Worm (Caenorhabditis elegans) whole organism, midembryonic: ENCODE measurements around the gene F15A4.2.
A peak's percentile ranks its signal among the peaks of the same experiment; 100 is the strongest.

ENCODE experiments used
- T22C8.4 ChIP-seq: fragments of 200-800 bp; sonication (Bioruptor generic); IDR thresholded peaks from 2 replicates; pipeline ENCODE4 v1.3.6; 2022; ENCODE audit warnings: missing genetic modification characterization, missing compliant biosample characterization
- cog-1 ChIP-seq: sonication (generic microtip); optimal IDR thresholded peaks from 2 replicates; lab custom pipeline; 2016; ENCODE audit warnings: missing genetic modification characterization, missing compliant biosample characterization
- flt-1 ChIP-seq: fragments of 200-800 bp; sonication (Bioruptor generic); IDR thresholded peaks from 2 replicates; pipeline ENCODE4 v1.3.6; 2022; ENCODE audit warnings: missing genetic modification characterization, missing compliant biosample characterization
- klf-2 ChIP-seq: fragments of 200-800 bp; sonication (Bioruptor generic); conservative IDR thresholded peaks from 2 replicates; pipeline ENCODE4 v1.3.6; 2022; ENCODE audit warnings: missing genetic modification reagents, missing genetic modification characterization, missing compliant biosample characterization
- med-1 ChIP-seq: sonication (generic microtip); optimal IDR thresholded peaks from 2 replicates; lab custom pipeline; 2017; ENCODE audit warnings: missing genetic modification characterization, mild to moderate bottlenecking, missing compliant biosample characterization, antibody characterized with exemption, missing genetic modification reagents; ENCODE audit not compliant: insufficient read depth
- ref-1 ChIP-seq: fragments of 200-800 bp; sonication (Bioruptor generic); conservative IDR thresholded peaks from 2 replicates; pipeline ENCODE4 v1.3.6; 2022; ENCODE audit warnings: missing genetic modification reagents, missing genetic modification characterization, missing compliant biosample characterization
- tab-1 ChIP-seq: fragments of 200-800 bp; sonication (Bioruptor generic); IDR thresholded peaks from 2 replicates; pipeline ENCODE4 v1.3.6; 2022; ENCODE audit warnings: missing genetic modification characterization, missing compliant biosample characterization
- ztf-23 ChIP-seq: fragments of 200-800 bp; sonication (Bioruptor generic); IDR thresholded peaks from 2 replicates; pipeline ENCODE4 v1.3.6; 2022; ENCODE audit warnings: missing genetic modification reagents, missing genetic modification characterization, missing compliant biosample characterization
- ztf-29 ChIP-seq: fragments of 200-800 bp; sonication (Bioruptor generic); IDR thresholded peaks from 2 replicates; pipeline ENCODE4 v1.3.6; 2022; ENCODE audit warnings: missing genetic modification reagents, missing genetic modification characterization, missing compliant biosample characterization

Gene F15A4.2

DNA sequence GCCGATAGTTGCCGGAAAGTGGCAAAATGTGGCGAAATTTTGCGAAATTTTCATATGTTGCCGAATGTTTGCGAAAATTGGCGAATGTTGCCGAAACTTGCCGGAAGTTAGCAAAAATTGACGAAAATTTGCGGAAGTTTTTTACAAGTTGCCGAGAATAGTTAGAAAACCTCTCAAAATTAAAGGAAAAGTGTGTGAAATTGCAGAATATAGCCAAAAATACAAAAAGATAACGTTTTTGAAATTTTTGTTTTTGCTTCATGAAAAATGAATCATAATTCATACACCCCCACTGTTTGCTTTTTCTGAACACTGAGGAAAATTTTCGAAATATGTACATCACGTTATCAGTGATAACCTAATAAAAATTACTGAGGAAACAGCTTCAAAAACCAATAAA, 19.3 kb downstream of the F15A4.2 start:
- TF ChIP-seq cog-1 (tag; lab: Kevin White, UChicago) (no peak), T22C8.4 (no peak), ztf-23 (GFP tag; lab: Robert Waterston, UW) (no peak), flt-1 (GFP tag; lab: Robert Waterston, UW) (no peak)

DNA sequence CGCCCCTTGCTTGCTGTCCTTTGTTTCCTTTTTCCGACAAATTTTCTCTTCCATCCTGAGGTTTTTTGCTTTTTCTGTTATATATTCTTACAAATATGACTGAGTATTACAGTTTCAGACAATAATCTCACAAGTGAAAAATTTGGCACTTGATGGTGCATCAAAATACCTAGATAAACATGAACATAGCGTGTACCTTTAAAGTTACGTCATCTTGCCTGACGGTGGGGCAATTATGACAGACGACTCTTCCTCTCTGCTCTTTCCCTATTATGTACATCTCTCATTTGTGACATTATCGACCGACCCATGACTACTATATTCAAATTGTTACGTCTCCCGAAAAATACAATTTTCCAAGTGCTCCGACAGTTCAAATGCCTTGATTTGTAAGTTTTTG, 20.3 kb downstream of the F15A4.2 start, which contains the start of gene fbxb-102:
TSS of gene fbxb-102 (plus strand) at position 301 of the 400 bp plus-strand sequence.
- no peak for TF ChIP-seq klf-2 (GFP tag; lab: Robert Waterston, UW)
- no peak for TF ChIP-seq ztf-29 (GFP tag; lab: Robert Waterston, UW)
- no peak for TF ChIP-seq ztf-23 (GFP tag; lab: Robert Waterston, UW)

ce11 chrII:12485060-12485459, 22.7 kb downstream of the F15A4.2 start, which contains the start of gene F15A4.10:
Gene F15A4.10, minus strand, starts transcription at chrII:12485160.
- TF ChIP-seq ztf-23 (GFP tag; lab: Robert Waterston, UW): no peak
- no peak for TF ChIP-seq ztf-29 (GFP tag; lab: Robert Waterston, UW)
- TF ChIP-seq med-1 (GFP tag; lab: Kevin White, UChicago): no peak
- TF ChIP-seq ref-1 (GFP tag; lab: Robert Waterston, UW): no peak
- no peak for TF ChIP-seq flt-1 (GFP tag; lab: Robert Waterston, UW)
- no peak for TF ChIP-seq T22C8.4
- TF ChIP-seq klf-2 (GFP tag; lab: Robert Waterston, UW): no peak
- TF ChIP-seq cog-1 (tag; lab: Kevin White, UChicago): no peak
- no peak for TF ChIP-seq tab-1 (GFP tag; lab: Robert Waterston, UW)

- no peak for TF ChIP-seq ztf-23 (GFP tag; lab: Robert Waterston, UW)
Measured at ce11 chrII:12488810-12489209, 26.5 kb downstream of the F15A4.2 start.

DNA sequence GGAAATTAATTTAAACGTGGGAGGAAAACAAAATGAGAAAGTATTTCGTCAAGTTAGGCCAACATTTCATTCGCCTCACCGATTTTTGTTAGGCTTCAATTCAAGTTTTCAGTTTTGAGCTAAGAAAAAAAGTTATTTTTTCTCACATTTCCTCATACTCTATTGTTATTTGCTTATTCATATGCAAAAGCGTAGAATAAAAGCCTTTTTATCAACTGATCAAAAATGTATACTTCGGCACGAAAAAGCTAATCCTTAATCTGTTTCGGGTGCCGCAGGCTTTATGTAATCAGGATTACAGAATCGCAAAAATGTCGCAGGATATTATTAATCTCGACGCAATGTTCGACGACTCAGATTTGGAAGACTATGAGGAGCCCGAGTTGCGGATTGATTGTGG, 27.6 kb downstream of the F15A4.2 start, which contains the start of gene T21B4.15:
TSS of gene T21B4.15 (plus strand) at position 301 of the 400 bp plus-strand sequence.
- no peak for TF ChIP-seq med-1 (GFP tag; lab: Kevin White, UChicago)
- TF ChIP-seq cog-1 (tag; lab: Kevin White, UChicago): no peak
- no peak for TF ChIP-seq klf-2 (GFP tag; lab: Robert Waterston, UW)
- no peak for TF ChIP-seq T22C8.4
- no peak for TF ChIP-seq ref-1 (GFP tag; lab: Robert Waterston, UW)
- TF ChIP-seq ztf-29 (GFP tag; lab: Robert Waterston, UW): no peak
- no peak for TF ChIP-seq ztf-23 (GFP tag; lab: Robert Waterston, UW)
- no peak for TF ChIP-seq flt-1 (GFP tag; lab: Robert Waterston, UW)
- no peak for TF ChIP-seq tab-1 (GFP tag; lab: Robert Waterston, UW)

DNA sequence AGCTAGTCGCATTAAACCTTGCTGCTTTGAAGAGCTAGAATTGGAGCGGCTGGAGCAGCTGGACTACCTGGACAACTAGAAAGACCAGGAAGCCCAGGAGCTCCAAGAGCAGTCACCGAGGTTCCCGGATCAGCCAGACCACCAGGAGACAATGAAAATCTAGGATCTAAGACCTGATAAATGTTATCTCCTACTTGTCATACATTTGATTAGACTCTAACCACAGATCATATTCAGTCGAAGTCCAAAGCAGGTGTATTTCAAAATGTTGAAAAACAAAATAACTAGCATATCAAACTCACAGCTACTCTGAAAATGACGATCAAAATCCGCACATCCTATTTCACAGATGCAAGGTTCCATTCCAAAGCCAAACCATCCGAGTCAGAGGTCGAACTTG, 29.6 kb downstream of the F15A4.2 start, which contains the start of gene srz-6:
TSS of gene srz-6 (plus strand) at position 301 of the 400 bp plus-strand sequence.
- TF ChIP-seq klf-2 (GFP tag; lab: Robert Waterston, UW) (no peak), tab-1 (GFP tag; lab: Robert Waterston, UW) (no peak), T22C8.4 (no peak), flt-1 (GFP tag; lab: Robert Waterston, UW) (no peak), ztf-23 (GFP tag; lab: Robert Waterston, UW) (no peak), med-1 (GFP tag; lab: Kevin White, UChicago) (no peak), ztf-29 (GFP tag; lab: Robert Waterston, UW) (no peak), ref-1 (GFP tag; lab: Robert Waterston, UW) (no peak), cog-1 (tag; lab: Kevin White, UChicago) (no peak)

DNA sequence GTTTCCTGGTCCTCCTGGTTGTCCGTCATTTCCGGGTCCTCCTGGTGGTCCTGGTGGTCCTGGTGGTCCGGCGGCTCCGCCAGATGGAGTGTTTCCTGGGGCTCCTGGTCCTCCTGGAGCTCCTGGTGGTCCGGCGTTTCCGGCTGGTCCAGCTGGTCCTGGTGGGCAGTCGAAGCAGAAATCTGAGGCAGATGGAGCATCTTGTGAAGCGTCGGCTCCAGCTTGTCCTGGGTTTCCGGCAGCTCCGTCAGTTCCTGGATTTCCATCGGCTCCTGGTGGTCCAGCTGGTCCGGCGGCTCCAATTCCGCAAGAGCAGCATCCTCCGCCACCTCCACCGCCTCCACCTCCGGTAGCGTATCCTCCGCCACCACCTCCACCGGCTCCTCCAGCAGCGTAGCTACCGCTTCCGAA, 31.7 kb downstream of the F15A4.2 start:
- TF ChIP-seq ref-1 (GFP tag; lab: Robert Waterston, UW) (no peak), ztf-29 (GFP tag; lab: Robert Waterston, UW) (no peak), klf-2 (GFP tag; lab: Robert Waterston, UW) (no peak), med-1 (GFP tag; lab: Kevin White, UChicago) (no peak), cog-1 (tag; lab: Kevin White, UChicago) (no peak), ztf-23 (GFP tag; lab: Robert Waterston, UW) (no peak), flt-1 (GFP tag; lab: Robert Waterston, UW) (no peak), tab-1 (GFP tag; lab: Robert Waterston, UW) (no peak), T22C8.4 (no peak)

ce11 chrII:12494556-12495131, 32.3 kb downstream of the F15A4.2 start, which contains the start of gene col-85:
Gene col-85, minus strand, starts transcription at chrII:12495095.
- peak; percentile 73 for TF ChIP-seq med-1 (GFP tag; lab: Kevin White, UChicago)
- TF ChIP-seq klf-2 (GFP tag; lab: Robert Waterston, UW): peak; percentile 98
- peak; percentile 83 for TF ChIP-seq cog-1 (tag; lab: Kevin White, UChicago)
- peak; percentile 98 for TF ChIP-seq ztf-23 (GFP tag; lab: Robert Waterston, UW)
- peak; percentile 97 for TF ChIP-seq flt-1 (GFP tag; lab: Robert Waterston, UW)
- peak; percentile 88 for TF ChIP-seq ref-1 (GFP tag; lab: Robert Waterston, UW)
- TF ChIP-seq tab-1 (GFP tag; lab: Robert Waterston, UW): peak; percentile 98
- peak; percentile 100 for TF ChIP-seq ztf-29 (GFP tag; lab: Robert Waterston, UW)
- TF ChIP-seq T22C8.4: peak; percentile 96

- TF ChIP-seq tab-1 (GFP tag; lab: Robert Waterston, UW): no peak
- TF ChIP-seq ztf-23 (GFP tag; lab: Robert Waterston, UW): no peak
- TF ChIP-seq klf-2 (GFP tag; lab: Robert Waterston, UW): no peak
- TF ChIP-seq T22C8.4: no peak
- TF ChIP-seq cog-1 (tag; lab: Kevin White, UChicago): no peak
- TF ChIP-seq flt-1 (GFP tag; lab: Robert Waterston, UW): no peak
- TF ChIP-seq med-1 (GFP tag; lab: Kevin White, UChicago): no peak
- TF ChIP-seq ref-1 (GFP tag; lab: Robert Waterston, UW): no peak
- no peak for TF ChIP-seq ztf-29 (GFP tag; lab: Robert Waterston, UW)
Measured at ce11 chrII:12496981-12497380, 34.6 kb downstream of the F15A4.2 start, which contains the start of gene T21B4.3. Gene T21B4.3, minus strand, starts transcription at chrII:12497081.
